Worm (Caenorhabditis elegans) whole organism, L2 larva: ENCODE results near the gene dgk-1.

Experiments used
- C34F6.9 ChIP-seq: fragments of 150-350 bp; optimal IDR thresholded peaks from 2 replicates; lab custom pipeline; 2014; ENCODE audit warnings: missing biosample characterization, missing genetic modification characterization
- F13H6.1 ChIP-seq: sonication (generic microtip); optimal IDR thresholded peaks from 2 replicates; lab custom pipeline; 2016; ENCODE audit warnings: missing genetic modification characterization, missing compliant biosample characterization
- R02D3.7 ChIP-seq: fragments of 150-350 bp; optimal IDR thresholded peaks from 2 replicates; lab custom pipeline; 2014; ENCODE audit warnings: missing biosample characterization, missing genetic modification characterization
- Y55F3AM.14 ChIP-seq: fragments of 200-800 bp; sonication (Bioruptor generic); optimal IDR thresholded peaks from 2 replicates; lab custom pipeline; 2018; ENCODE audit warnings: mild to moderate bottlenecking, missing genetic modification characterization, missing compliant biosample characterization
- ZK546.5 ChIP-seq: sonication (generic microtip); optimal IDR thresholded peaks from 2 replicates; lab custom pipeline; 2017; ENCODE audit warnings: missing biosample characterization, missing genetic modification characterization
- alr-1 ChIP-seq: fragments of 150-350 bp; optimal IDR thresholded peaks from 2 replicates; lab custom pipeline; 2014; ENCODE audit warnings: missing biosample characterization, missing genetic modification characterization
- ama-1 ChIP-seq: fragments of 150-350 bp; optimal IDR thresholded peaks from 2 replicates; lab custom pipeline; 2018; ENCODE audit warnings: inconsistent platforms
- blmp-1 ChIP-seq: sonication (generic microtip); optimal IDR thresholded peaks from 2 replicates; lab custom pipeline; 2017; ENCODE audit warnings: missing genetic modification characterization, mild to moderate bottlenecking, missing compliant biosample characterization, antibody characterized with exemption, moderate library complexity; ENCODE audit not compliant: insufficient read depth
- ceh-16 ChIP-seq: fragments of 150-350 bp; optimal IDR thresholded peaks from 2 replicates; lab custom pipeline; 2014; ENCODE audit warnings: missing biosample characterization, missing genetic modification characterization
- crh-2 ChIP-seq: sonication (generic microtip); optimal IDR thresholded peaks from 2 replicates; lab custom pipeline; 2017; ENCODE audit warnings: missing biosample characterization, missing genetic modification characterization
- dmd-4 ChIP-seq: sonication (generic microtip); optimal IDR thresholded peaks from 2 replicates; lab custom pipeline; 2017; ENCODE audit warnings: missing biosample characterization, missing genetic modification characterization
- egl-27 ChIP-seq: sonication (generic microtip); optimal IDR thresholded peaks from 3 replicates; lab custom pipeline; 2017; ENCODE audit warnings: missing biosample characterization, missing genetic modification reagents, missing genetic modification characterization
- elt-1 ChIP-seq: fragments of 150-350 bp; optimal IDR thresholded peaks from 2 replicates; lab custom pipeline; 2014; ENCODE audit warnings: missing biosample characterization, missing genetic modification characterization
- gmeb-1 ChIP-seq: fragments of 150-350 bp; optimal IDR thresholded peaks from 2 replicates; lab custom pipeline; 2014; ENCODE audit warnings: missing biosample characterization, missing genetic modification characterization
- lin-11 ChIP-seq: fragments of 150-350 bp; sonication (generic microtip); optimal IDR thresholded peaks from 2 replicates; lab custom pipeline; 2014; ENCODE audit warnings: missing biosample characterization, missing genetic modification characterization, inconsistent platforms, mixed read lengths
- lin-13 ChIP-seq: fragments of 150-350 bp; optimal IDR thresholded peaks from 2 replicates; lab custom pipeline; 2014; ENCODE audit warnings: missing biosample characterization, missing genetic modification reagents, missing genetic modification characterization
- lin-39 ChIP-seq: fragments of 150-350 bp; optimal IDR thresholded peaks from 2 replicates; lab custom pipeline; 2014; ENCODE audit warnings: missing biosample characterization, missing genetic modification reagents, missing genetic modification characterization
- lsy-2 ChIP-seq, 2 experiments: fragments of 150-350 bp in 1 of 2; sonication (generic microtip) in 1 of 2; optimal IDR thresholded peaks; 2 replicates each; lab custom pipeline; 2014 to 2017; ENCODE audit warnings: missing biosample characterization in 2 of 2, missing genetic modification characterization in 2 of 2
- mab-5 ChIP-seq: fragments of 150-350 bp; optimal IDR thresholded peaks from 2 replicates; lab custom pipeline; 2014; ENCODE audit warnings: missing biosample characterization, missing genetic modification characterization
- mdl-1 ChIP-seq, 2 experiments: fragments of 150-350 bp in 1 of 2; sonication (generic microtip) in 1 of 2; optimal IDR thresholded peaks; 2 replicates each; lab custom pipeline; 2017; ENCODE audit warnings: missing biosample characterization in 2 of 2, missing genetic modification characterization in 2 of 2
- nhr-10 ChIP-seq: sonication (generic microtip); optimal IDR thresholded peaks from 2 replicates; lab custom pipeline; 2017; ENCODE audit warnings: missing biosample characterization, missing genetic modification characterization
- nhr-129 ChIP-seq: fragments of 150-350 bp; optimal IDR thresholded peaks from 2 replicates; lab custom pipeline; 2014; ENCODE audit warnings: missing biosample characterization, missing genetic modification characterization
- nhr-21 ChIP-seq: fragments of 150-350 bp; optimal IDR thresholded peaks from 2 replicates; lab custom pipeline; 2014; ENCODE audit warnings: missing biosample characterization, missing genetic modification characterization
- nhr-23 ChIP-seq: fragments of 150-350 bp; optimal IDR thresholded peaks from 2 replicates; lab custom pipeline; 2014; ENCODE audit warnings: missing biosample characterization, missing genetic modification reagents, missing genetic modification characterization
- nhr-237 ChIP-seq: fragments of 150-350 bp; optimal IDR thresholded peaks from 2 replicates; lab custom pipeline; 2014; ENCODE audit warnings: missing biosample characterization, missing genetic modification characterization
- nhr-25 ChIP-seq: fragments of 150-350 bp; sonication (generic microtip); optimal IDR thresholded peaks from 3 replicates; lab custom pipeline; 2014; ENCODE audit warnings: missing biosample characterization, missing genetic modification characterization
- nhr-6 ChIP-seq: fragments of 150-350 bp; optimal IDR thresholded peaks from 2 replicates; lab custom pipeline; 2014; ENCODE audit warnings: missing biosample characterization, missing genetic modification characterization
- nhr-77 ChIP-seq: fragments of 150-350 bp; optimal IDR thresholded peaks from 2 replicates; lab custom pipeline; 2014; ENCODE audit warnings: missing biosample characterization, missing genetic modification characterization
- sem-4 ChIP-seq: fragments of 150-350 bp; optimal IDR thresholded peaks from 2 replicates; lab custom pipeline; 2014; ENCODE audit warnings: missing biosample characterization, missing genetic modification reagents, missing genetic modification characterization
- skn-1 ChIP-seq: sonication (generic microtip); optimal IDR thresholded peaks from 2 replicates; lab custom pipeline; 2017; ENCODE audit warnings: missing biosample characterization, missing genetic modification characterization
- sma-9 ChIP-seq, 2 experiments: fragments of 150-350 bp in 1 of 2; sonication (generic microtip) in 1 of 2; optimal IDR thresholded peaks; 2 replicates each; lab custom pipeline; 2014 to 2016; ENCODE audit warnings: missing genetic modification characterization in 2 of 2, mild to moderate bottlenecking in 1 of 2, missing biosample characterization in 1 of 2, missing compliant biosample characterization in 1 of 2, missing genetic modification reagents in 1 of 2, moderate library complexity in 1 of 2
- snpc-4 ChIP-seq: fragments of 150-350 bp; optimal IDR thresholded peaks from 2 replicates; lab custom pipeline; 2014; ENCODE audit warnings: missing biosample characterization, missing genetic modification characterization
- unc-39 ChIP-seq: fragments of 150-350 bp; optimal IDR thresholded peaks from 2 replicates; lab custom pipeline; 2014; ENCODE audit warnings: missing biosample characterization, missing genetic modification characterization
- unc-55 ChIP-seq: fragments of 150-350 bp; sonication (generic microtip); optimal IDR thresholded peaks from 3 replicates; lab custom pipeline; 2014; ENCODE audit warnings: missing biosample characterization, missing genetic modification reagents, missing genetic modification characterization
- unc-62 ChIP-seq: fragments of 150-350 bp; optimal IDR thresholded peaks from 2 replicates; lab custom pipeline; 2014; ENCODE audit warnings: missing biosample characterization, missing genetic modification reagents, missing genetic modification characterization
- zag-1 ChIP-seq: fragments of 150-350 bp; optimal IDR thresholded peaks from 2 replicates; lab custom pipeline; 2014; ENCODE audit warnings: missing biosample characterization, missing genetic modification characterization
- ztf-1 ChIP-seq: fragments of 200-800 bp; sonication (Bioruptor generic); conservative IDR thresholded peaks from 2 replicates; pipeline ENCODE4 v1.3.6; 2022; ENCODE audit warnings: missing genetic modification characterization, missing compliant biosample characterization
- ztf-11 ChIP-seq: sonication (generic microtip); optimal IDR thresholded peaks from 2 replicates; lab custom pipeline; 2017; ENCODE audit warnings: missing biosample characterization, missing genetic modification characterization
- ztf-4 ChIP-seq: fragments of 150-350 bp; optimal IDR thresholded peaks from 2 replicates; lab custom pipeline; 2014; ENCODE audit warnings: missing biosample characterization, missing genetic modification characterization

Gene dgk-1

ce11 chrX:1005026-1005425, 13.8 kb upstream of the dgk-1 start:
- TF ChIP-seq nhr-129 (tag; lab: Kevin White, UChicago) (peak; percentile 4), skn-1 (tag; lab: Kevin White, UChicago) (no peak), nhr-237 (tag; lab: Kevin White, UChicago) (no peak), sma-9 (GFP tag; optimal IDR thresholded peaks at IDR 0.05; lab: Kevin White, UChicago) (no peak), sma-9 (tag; optimal IDR thresholded peaks at IDR 0.05; lab: Kevin White, UChicago) (no peak), nhr-10 (tag; lab: Kevin White, UChicago) (no peak), nhr-6 (peak; percentile 3), lsy-2 (tag; optimal IDR thresholded peaks at IDR 0.05; lab: Kevin White, UChicago) (no peak), elt-1 (tag; lab: Kevin White, UChicago) (no peak), lin-13 (GFP tag; lab: Kevin White, UChicago) (no peak), snpc-4 (no peak), ama-1 (lab: Kevin White, UChicago) (no peak), nhr-77 (tag; lab: Kevin White, UChicago) (no peak), nhr-25 (tag; lab: Kevin White, UChicago) (peak; percentile 22)

- no peak for TF ChIP-seq R02D3.7 (tag; lab: Kevin White, UChicago)
- no peak for TF ChIP-seq F13H6.1 (tag; lab: Kevin White, UChicago)
Observed at ce11 chrX:1004037-1004436, 12.8 kb upstream of the dgk-1 start, which contains the start of gene cutl-21. Gene cutl-21, plus strand, starts transcription at chrX:1004337.

ce11 chrX:994678-995077, 3.4 kb upstream of the dgk-1 start:
- TF ChIP-seq lin-13 (GFP tag; lab: Kevin White, UChicago) = no peak
- TF ChIP-seq gmeb-1 (tag; lab: Kevin White, UChicago) = no peak
- TF ChIP-seq alr-1 (tag; lab: Kevin White, UChicago) = no peak
- TF ChIP-seq sma-9 (GFP tag; optimal IDR thresholded peaks at IDR 0.05; lab: Kevin White, UChicago) = no peak
- no peak for TF ChIP-seq sma-9 (tag; optimal IDR thresholded peaks at IDR 0.05; lab: Kevin White, UChicago)
- no peak for TF ChIP-seq blmp-1 (tag; lab: Kevin White, UChicago)
- TF ChIP-seq ZK546.5 = no peak
- TF ChIP-seq Y55F3AM.14 (GFP tag; lab: Kevin White, UChicago) = no peak
- no peak for TF ChIP-seq nhr-23 (tag; lab: Kevin White, UChicago)
- TF ChIP-seq ztf-1 = no peak
- no peak for TF ChIP-seq zag-1 (tag; lab: Kevin White, UChicago)
- TF ChIP-seq sem-4 (tag; lab: Kevin White, UChicago) = no peak
- no peak for TF ChIP-seq nhr-237 (tag; lab: Kevin White, UChicago)
- no peak for TF ChIP-seq snpc-4
- no peak for TF ChIP-seq dmd-4 (tag; lab: Kevin White, UChicago)
- TF ChIP-seq nhr-129 (tag; lab: Kevin White, UChicago) = no peak
- TF ChIP-seq egl-27 (tag; lab: Kevin White, UChicago) = no peak
- no peak for TF ChIP-seq skn-1 (tag; lab: Kevin White, UChicago)

- TF ChIP-seq zag-1 (tag; lab: Kevin White, UChicago) = peak; percentile 88
- TF ChIP-seq unc-39 (tag; lab: Kevin White, UChicago) = peak; percentile 48
- TF ChIP-seq mab-5 (tag; lab: Kevin White, UChicago) = peak; percentile 80
- no peak for TF ChIP-seq nhr-10 (tag; lab: Kevin White, UChicago)
- peak; percentile 66 for TF ChIP-seq unc-55 (GFP tag; lab: Kevin White, UChicago)
- TF ChIP-seq ztf-11 (tag; lab: Kevin White, UChicago) = peak; percentile 46
- peak; percentile 75 for TF ChIP-seq sma-9 (GFP tag; optimal IDR thresholded peaks at IDR 0.05; lab: Kevin White, UChicago)
- TF ChIP-seq sma-9 (tag; optimal IDR thresholded peaks at IDR 0.05; lab: Kevin White, UChicago) = no peak
- TF ChIP-seq unc-62 (GFP tag; lab: Kevin White, UChicago) = no peak
- TF ChIP-seq sem-4 (tag; lab: Kevin White, UChicago) = peak; percentile 51
- TF ChIP-seq nhr-129 (tag; lab: Kevin White, UChicago) = peak; percentile 64
- TF ChIP-seq C34F6.9 (tag; lab: Kevin White, UChicago) = peak; percentile 33
- peak; percentile 47 for TF ChIP-seq lin-11 (tag; lab: Kevin White, UChicago)
- TF ChIP-seq F13H6.1 (tag; lab: Kevin White, UChicago) = peak; percentile 86
- TF ChIP-seq lin-13 (GFP tag; lab: Kevin White, UChicago) = peak; percentile 5
- no peak for TF ChIP-seq snpc-4
- TF ChIP-seq lin-39 (tag; lab: Kevin White, UChicago) = peak; percentile 12
- peak in 1 of 2 experiments; percentile 51 for TF ChIP-seq mdl-1 (tag; optimal IDR thresholded peaks at IDR 0.05; lab: Kevin White, UChicago)
- no peak for TF ChIP-seq Y55F3AM.14 (GFP tag; lab: Kevin White, UChicago)
- no peak for TF ChIP-seq nhr-21 (tag; lab: Kevin White, UChicago)
- TF ChIP-seq lsy-2 (tag; optimal IDR thresholded peaks at IDR 0.05; lab: Kevin White, UChicago) = peak in 1 of 2 experiments; percentile 55
- peak; percentile 31 for TF ChIP-seq ztf-4 (tag; lab: Kevin White, UChicago)
- no peak for TF ChIP-seq ztf-1
- TF ChIP-seq ceh-16 (tag; lab: Kevin White, UChicago) = peak; percentile 10
- TF ChIP-seq crh-2 (tag; lab: Kevin White, UChicago) = peak; percentile 51
Observed at ce11 chrX:992650-993403, 1.6 kb upstream of the dgk-1 start.
